Fruit fly (Drosophila melanogaster) whole organism, pupa: ENCODE measurements around the gene CG5265.

Experiments
- CG10348 ChIP-seq: fragments of 200-800 bp; sonication (Bioruptor generic); IDR thresholded peaks from 2 replicates; pipeline ENCODE4 v1.3.6; 2022; ENCODE audit warnings: missing biosample characterization, missing genetic modification characterization
- CG12605 ChIP-seq: fragments of 200-800 bp; sonication (Bioruptor generic); IDR thresholded peaks from 2 replicates; pipeline ENCODE4 v1.3.6; 2022; ENCODE audit warnings: missing biosample characterization, missing genetic modification characterization
- CG13204 ChIP-seq: fragments of 200-800 bp; sonication (Bioruptor generic); optimal IDR thresholded peaks from 2 replicates; lab custom pipeline; 2018; ENCODE audit warnings: missing biosample characterization, mild to moderate bottlenecking, missing genetic modification characterization, moderate library complexity
- CG14655 ChIP-seq: fragments of 200-800 bp; sonication (Bioruptor generic); optimal IDR thresholded peaks from 3 replicates; lab custom pipeline; 2017; ENCODE audit warnings: mild to moderate bottlenecking, missing biosample characterization, missing genetic modification reagents, missing genetic modification characterization
- CG15710 ChIP-seq: fragments of 200-800 bp; sonication (Bioruptor generic); optimal IDR thresholded peaks from 2 replicates; lab custom pipeline; 2018; ENCODE audit warnings: missing biosample characterization, mild to moderate bottlenecking, missing genetic modification characterization, moderate library complexity
- CG17806 ChIP-seq: fragments of 200-800 bp; sonication (Bioruptor generic); optimal IDR thresholded peaks from 2 replicates; lab custom pipeline; 2018; ENCODE audit warnings: missing biosample characterization, mild to moderate bottlenecking, missing genetic modification characterization, moderate library complexity
- CG32121 ChIP-seq: fragments of 200-800 bp; sonication (Bioruptor generic); IDR thresholded peaks from 2 replicates; pipeline ENCODE4 v1.3.6; 2022; ENCODE audit warnings: missing biosample characterization, missing genetic modification characterization
- CG34367 ChIP-seq: fragments of 200-800 bp; sonication (Bioruptor generic); optimal IDR thresholded peaks from 2 replicates; lab custom pipeline; 2018; ENCODE audit warnings: missing biosample characterization, mild to moderate bottlenecking, missing genetic modification characterization
- CG4496 ChIP-seq: fragments of 200-800 bp; sonication (Bioruptor generic); IDR thresholded peaks from 3 replicates; pipeline ENCODE4 v1.3.6; 2022; ENCODE audit warnings: missing biosample characterization, missing genetic modification characterization
- CG8159 ChIP-seq: fragments of 200-800 bp; sonication (Bioruptor generic); optimal IDR thresholded peaks from 3 replicates; lab custom pipeline; 2018; ENCODE audit warnings: missing biosample characterization, mild to moderate bottlenecking, missing genetic modification characterization, moderate library complexity
- CG8301 ChIP-seq: fragments of 200-800 bp; sonication (Bioruptor generic); optimal IDR thresholded peaks from 2 replicates; lab custom pipeline; 2018; ENCODE audit warnings: missing biosample characterization, mild to moderate bottlenecking, missing genetic modification characterization
- CG9948 ChIP-seq: fragments of 200-800 bp; sonication (Bioruptor generic); optimal IDR thresholded peaks from 2 replicates; lab custom pipeline; 2018; ENCODE audit warnings: missing biosample characterization, mild to moderate bottlenecking, missing genetic modification characterization, moderate library complexity
- D1 ChIP-seq: fragments of 200-800 bp; sonication (Bioruptor generic); optimal IDR thresholded peaks from 2 replicates; lab custom pipeline; 2018; ENCODE audit warnings: missing biosample characterization, mild to moderate bottlenecking, missing genetic modification characterization, moderate library complexity
- EcR ChIP-seq: fragments of 200-800 bp; sonication (Bioruptor generic); optimal IDR thresholded peaks from 3 replicates; lab custom pipeline; 2019; ENCODE audit warnings: missing biosample characterization, missing genetic modification characterization, mild to moderate bottlenecking, moderate library complexity, missing genetic modification reagents
- Pif1A ChIP-seq: fragments of 200-800 bp; sonication (Bioruptor generic); optimal IDR thresholded peaks from 3 replicates; lab custom pipeline; 2016; ENCODE audit warnings: missing biosample characterization, missing genetic modification characterization
- Pif1B ChIP-seq: fragments of 200-800 bp; sonication (Bioruptor generic); optimal IDR thresholded peaks from 3 replicates; lab custom pipeline; 2016; ENCODE audit warnings: missing biosample characterization, missing genetic modification characterization
- Snoo ChIP-seq: fragments of 200-800 bp; sonication (Bioruptor generic); optimal IDR thresholded peaks from 3 replicates; lab custom pipeline; 2017; ENCODE audit warnings: missing biosample characterization, mild to moderate bottlenecking, missing genetic modification characterization, inconsistent platforms
- fd96Ca ChIP-seq: fragments of 200-800 bp; sonication (Bioruptor generic); IDR thresholded peaks from 3 replicates; pipeline ENCODE4 v1.3.6; 2022; ENCODE audit warnings: missing biosample characterization, missing genetic modification characterization
- gl ChIP-seq: fragments of 200-800 bp; sonication (Bioruptor generic); optimal IDR thresholded peaks from 2 replicates; lab custom pipeline; 2018; ENCODE audit warnings: missing biosample characterization, mild to moderate bottlenecking, missing genetic modification characterization
- rn ChIP-seq: fragments of 200-800 bp; sonication (Bioruptor generic); IDR thresholded peaks from 2 replicates; pipeline ENCODE4 v1.3.6; 2022; ENCODE audit warnings: missing biosample characterization, missing genetic modification characterization

CG5265 gene

DNA sequence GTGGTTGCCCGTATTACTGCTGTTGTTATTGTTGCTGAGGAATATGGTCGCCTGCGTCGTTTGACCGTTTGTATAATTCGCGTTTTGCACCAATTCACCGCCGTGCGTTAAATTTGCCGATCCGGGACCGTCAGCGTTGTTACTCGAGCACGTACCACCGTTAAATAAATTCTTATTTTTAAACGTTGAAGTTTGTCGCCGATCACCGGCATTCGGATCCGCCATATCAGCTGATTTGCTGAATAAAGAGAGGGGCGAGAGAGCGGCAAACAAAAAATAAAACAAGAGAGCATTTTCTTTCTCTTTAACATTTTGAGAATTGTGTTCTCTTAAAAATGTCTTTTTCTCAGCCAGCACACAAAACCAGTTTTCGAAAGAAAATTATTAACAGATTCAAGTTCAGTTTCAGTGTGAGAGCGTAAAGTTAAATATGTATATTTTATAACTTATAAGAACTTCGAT, 19.9 kb upstream of the CG5265 start:
- TF ChIP-seq Pif1A (GFP tag; lab: Kevin White, UChicago) (peak; percentile 43), CG12605 (GFP tag; lab: Robert Waterston, UW) (peak; percentile 63), CG34367 (tag; lab: Kevin White, UChicago) (no peak), EcR (GFP tag; lab: Kevin White, UChicago) (peak; percentile 16), CG17806 (tag; lab: Kevin White, UChicago) (no peak), Pif1B (GFP tag; lab: Kevin White, UChicago) (peak; percentile 20), CG4496 (GFP tag; lab: Robert Waterston, UW) (peak; percentile 47; the same call in 1 of the 3 replicates), CG32121 (GFP tag; lab: Robert Waterston, UW) (no peak), CG10348 (no peak)

- TF ChIP-seq CG9948 (tag; lab: Kevin White, UChicago) (no peak), CG17806 (tag; lab: Kevin White, UChicago) (no peak), CG34367 (tag; lab: Kevin White, UChicago) (no peak), gl (tag; lab: Kevin White, UChicago) (no peak), rn (no peak), CG8159 (tag; lab: Kevin White, UChicago) (no peak), CG4496 (GFP tag; lab: Robert Waterston, UW) (no peak), CG13204 (GFP tag; lab: Kevin White, UChicago) (no peak), CG8301 (tag; lab: Kevin White, UChicago) (no peak), EcR (GFP tag; lab: Kevin White, UChicago) (no peak), CG32121 (GFP tag; lab: Robert Waterston, UW) (no peak)
Observed at dm6 chr3R:17120165-17120564, 18.6 kb upstream of the CG5265 start, which contains the start of gene CG34278. Gene CG34278, plus strand, starts transcription at chr3R:17120465.

- TF ChIP-seq gl (tag; lab: Kevin White, UChicago): no peak
- no peak for TF ChIP-seq CG13204 (GFP tag; lab: Kevin White, UChicago)
- no peak for TF ChIP-seq CG10348
- TF ChIP-seq CG8301 (tag; lab: Kevin White, UChicago): no peak
- TF ChIP-seq fd96Ca (GFP tag; lab: Robert Waterston, UW): no peak
- no peak for TF ChIP-seq EcR (GFP tag; lab: Kevin White, UChicago)
- TF ChIP-seq CG14655 (GFP tag; lab: Kevin White, UChicago): no peak
Observed at dm6 chr3R:17121277-17121676, 17.5 kb upstream of the CG5265 start, which contains the start of gene CG42779. Gene CG42779, plus strand, starts transcription at chr3R:17121577.

DNA sequence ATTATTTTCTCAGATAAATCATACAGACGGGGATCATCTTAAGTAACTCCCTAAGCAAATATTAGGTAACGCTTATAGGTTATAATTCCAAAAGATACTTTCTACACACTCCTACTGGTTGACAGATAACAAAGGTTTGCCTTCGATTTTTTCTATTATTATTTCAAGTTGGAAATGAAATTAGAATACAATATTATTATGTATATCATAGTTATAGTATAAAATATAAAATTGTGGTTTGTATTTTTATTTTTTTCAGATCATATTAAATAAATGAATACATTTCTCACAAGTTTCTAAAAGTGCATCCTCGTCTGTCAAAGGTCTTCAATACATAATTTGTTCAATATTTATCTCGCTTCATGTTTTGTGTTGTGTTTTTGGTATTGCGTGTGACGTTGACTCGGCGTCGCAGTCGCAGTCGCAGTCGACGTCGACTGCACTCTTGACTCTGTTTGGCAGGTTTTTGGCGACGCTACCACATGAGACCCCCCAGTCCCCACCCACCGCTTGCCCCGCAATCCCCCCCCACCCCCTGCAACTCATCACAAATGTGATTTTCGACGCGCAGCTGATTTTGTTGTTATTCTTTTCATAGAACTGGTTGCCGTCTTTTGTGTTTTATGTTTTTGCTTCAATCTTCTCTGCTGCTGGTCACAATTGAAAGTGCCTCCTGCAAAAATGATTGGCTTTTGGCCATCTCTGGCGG, 15.8 kb upstream of the CG5265 start:
- TF ChIP-seq CG8301 (tag; lab: Kevin White, UChicago) (no peak), CG15710 (no peak), gl (tag; lab: Kevin White, UChicago) (no peak), D1 (tag; lab: Kevin White, UChicago) (no peak), CG17806 (tag; lab: Kevin White, UChicago) (no peak), fd96Ca (GFP tag; lab: Robert Waterston, UW) (0 out of 3 replicates have a peak, but pooled peaks have one; percentile 7), CG14655 (GFP tag; lab: Kevin White, UChicago) (peak; percentile 36), Pif1B (GFP tag; lab: Kevin White, UChicago) (no peak), CG4496 (GFP tag; lab: Robert Waterston, UW) (no peak)
- TF ChIP-seq, all 21 proteins: peak for 2

dm6 chr3R:17124177-17124576, 14.6 kb upstream of the CG5265 start, which contains the start of gene CG45079:
Gene CG45079, plus strand, starts transcription at chr3R:17124477.
- TF ChIP-seq Pif1A (GFP tag; lab: Kevin White, UChicago): no peak
- no peak for TF ChIP-seq CG15710
- TF ChIP-seq CG13204 (GFP tag; lab: Kevin White, UChicago): no peak
- no peak for TF ChIP-seq CG8301 (tag; lab: Kevin White, UChicago)
- no peak for TF ChIP-seq CG14655 (GFP tag; lab: Kevin White, UChicago)
- TF ChIP-seq CG8159 (tag; lab: Kevin White, UChicago): no peak
- TF ChIP-seq CG10348: no peak
- no peak for TF ChIP-seq Snoo (tag; lab: Kevin White, UChicago)
- no peak for TF ChIP-seq EcR (GFP tag; lab: Kevin White, UChicago)
- no peak for TF ChIP-seq Pif1B (GFP tag; lab: Kevin White, UChicago)
- TF ChIP-seq CG34367 (tag; lab: Kevin White, UChicago): no peak
- no peak for TF ChIP-seq rn
- no peak for TF ChIP-seq CG4496 (GFP tag; lab: Robert Waterston, UW)
- TF ChIP-seq, all 21 proteins: peak for 0

- no peak for TF ChIP-seq CG8159 (tag; lab: Kevin White, UChicago)
- TF ChIP-seq CG10348: no peak
Observed at dm6 chr3R:17125339-17126044, 13.3 kb upstream of the CG5265 start, which contains the start of gene cher. Gene cher, minus strand, starts transcription at chr3R:17125389.
